Fruit fly (Drosophila melanogaster): ENCODE results near the gene Ppm1.
A peak's percentile ranks its signal among the peaks of the same experiment; 100 is the strongest.

Ppm1 gene

DNA sequence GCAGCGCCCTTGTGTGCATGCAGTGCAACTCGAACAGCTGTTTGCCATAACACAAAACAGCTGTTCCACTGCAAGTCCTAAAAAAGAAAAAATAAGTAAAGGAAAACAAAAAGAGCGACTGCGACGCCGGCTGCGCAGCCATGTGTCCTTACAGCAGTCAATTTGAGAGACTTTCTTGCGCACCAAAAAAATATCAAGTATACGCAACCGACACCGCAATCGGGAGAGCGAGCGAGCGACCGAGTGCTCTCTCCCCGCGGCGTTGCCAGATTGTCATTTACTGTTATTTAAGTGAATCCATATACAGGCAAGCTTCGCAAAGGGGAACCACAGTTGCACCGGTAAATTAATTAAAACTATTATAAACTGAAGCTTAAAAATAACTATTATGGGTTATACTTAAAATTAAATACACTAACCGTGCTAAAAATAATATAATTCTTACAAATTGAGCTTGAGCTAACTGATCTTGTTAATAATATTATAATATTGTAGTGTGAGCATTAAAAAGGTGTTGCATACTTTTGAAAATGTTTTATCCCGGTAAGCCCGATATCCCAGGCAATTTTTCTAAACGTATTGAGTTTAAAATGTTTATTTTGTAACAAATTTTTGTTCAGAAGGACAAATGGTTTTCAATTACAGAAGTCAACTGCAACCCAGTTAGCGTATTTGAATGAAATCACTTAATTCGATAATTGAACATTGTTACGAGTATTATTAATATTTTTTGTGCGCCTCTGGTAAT is 49.0 kb downstream of the Ppm1 start:
- TF ChIP-seq CG34406 (GFP tag; optimal IDR thresholded peaks at IDR 0.05) (no peak), CG6792 (GFP tag; optimal IDR thresholded peaks at IDR 0.05) (no peak), acj6 (GFP tag; optimal IDR thresholded peaks at IDR 0.05) (peak; percentile 47), CG6808 (GFP tag; optimal IDR thresholded peaks at IDR 0.05) (no peak), topi (GFP tag; optimal IDR thresholded peaks at IDR 0.05) (peak; percentile 22), CG7368 (GFP tag; optimal IDR thresholded peaks at IDR 0.05) (peak; percentile 16), OdsH (GFP tag; optimal IDR thresholded peaks at IDR 0.05) (peak; percentile 48), Hr39 (GFP tag; optimal IDR thresholded peaks at IDR 0.05) (peak; percentile 19), CG8632 (GFP tag; optimal IDR thresholded peaks at IDR 0.05) (peak; percentile 19), vri (GFP tag; optimal IDR thresholded peaks at IDR 0.05) (peak; percentile 24), Smox (GFP tag; optimal IDR thresholded peaks at IDR 0.05) (peak; percentile 45), salr (GFP tag; optimal IDR thresholded peaks at IDR 0.05) (peak in 1 of 2 experiments; percentile 33), CG10669 (GFP tag; optimal IDR thresholded peaks at IDR 0.05) (peak; percentile 8), eg (GFP tag; IDR thresholded peaks at IDR 0.05) (peak; percentile 57), CG31627 (GFP tag; optimal IDR thresholded peaks at IDR 0.05) (peak; percentile 25), fkh (GFP tag; optimal IDR thresholded peaks at IDR 0.05) (no peak), Sox15 (GFP tag; optimal IDR thresholded peaks at IDR 0.05) (no peak), fd59A (GFP tag; optimal IDR thresholded peaks at IDR 0.05) (no peak), CG11294 (GFP tag; IDR thresholded peaks at IDR 0.05) (peak; percentile 12; the same call in 1 of the 2 replicates), Lpt (GFP tag; optimal IDR thresholded peaks at IDR 0.05) (no peak), CG9139 (GFP tag; optimal IDR thresholded peaks at IDR 0.05) (peak; percentile 5), net (GFP tag; optimal IDR thresholded peaks at IDR 0.05) (peak; percentile 3), cyc (GFP tag; optimal IDR thresholded peaks at IDR 0.05) (peak; percentile 7), Met (GFP tag; optimal IDR thresholded peaks at IDR 0.05) (peak; percentile 56), CG4318 (GFP tag; optimal IDR thresholded peaks at IDR 0.05) (no peak), Eip75B (GFP tag; optimal IDR thresholded peaks at IDR 0.05) (peak; percentile 21), CG6276 (GFP tag; optimal IDR thresholded peaks at IDR 0.05) (peak; percentile 6), Sox102F (GFP tag; optimal IDR thresholded peaks at IDR 0.05) (peak; percentile 52), spab (GFP tag; optimal IDR thresholded peaks at IDR 0.05) (no peak), esn (GFP tag; optimal IDR thresholded peaks at IDR 0.05) (peak; percentile 43), Sox14 (GFP tag; optimal IDR thresholded peaks at IDR 0.05) (no peak), dac (GFP tag; optimal IDR thresholded peaks at IDR 0.05) (no peak), CG6163 (GFP tag; IDR thresholded peaks at IDR 0.05) (0 out of 3 replicates have a peak, but pooled peaks have one; percentile 28), Eip78C (GFP tag) (peak; percentile 74), CG8119 (GFP tag; IDR thresholded peaks at IDR 0.05) (peak; percentile 41; the same call in 1 of the 3 replicates), ss (GFP tag; optimal IDR thresholded peaks at IDR 0.05) (peak in 1 of 2 experiments; percentile 52), CG3919 (GFP tag; optimal IDR thresholded peaks at IDR 0.05) (peak; percentile 10), svp (GFP tag) (peak; percentile 67), Hr4 (GFP tag; optimal IDR thresholded peaks at IDR 0.05) (peak; percentile 60), CG16779 (tag; optimal IDR thresholded peaks at IDR 0.05) (peak; percentile 41), CG15336 (GFP tag; IDR thresholded peaks at IDR 0.05) (no peak), CG6854 (GFP tag; optimal IDR thresholded peaks at IDR 0.05) (peak; percentile 41), Eip93F (GFP tag; optimal IDR thresholded peaks at IDR 0.05) (no peak), achi (GFP tag; optimal IDR thresholded peaks at IDR 0.05) (peak; percentile 37), CG10631 (GFP tag; optimal IDR thresholded peaks at IDR 0.05) (peak; percentile 7), Ets96B (tag; optimal IDR thresholded peaks at IDR 0.05) (no peak), CG32006 (GFP tag; optimal IDR thresholded peaks at IDR 0.05) (peak; percentile 13), fd85E (GFP tag; optimal IDR thresholded peaks at IDR 0.05) (no peak), pdm3 (GFP tag; optimal IDR thresholded peaks at IDR 0.05) (peak; percentile 39), lz (GFP tag; optimal IDR thresholded peaks at IDR 0.05) (peak; percentile 41), Gug (GFP tag; IDR thresholded peaks at IDR 0.05) (no peak)
